Worm (Caenorhabditis elegans) whole organism, late embryonic: ENCODE results near the gene natc-2.

Source experiments
- C38D4.7 ChIP-seq: fragments of 200-800 bp; sonication (Bioruptor generic); optimal IDR thresholded peaks from 2 replicates; lab custom pipeline; 2018; ENCODE audit warnings: mild to moderate bottlenecking, missing genetic modification characterization, moderate library complexity, missing compliant biosample characterization
- K02D7.2 ChIP-seq: sonication (generic microtip); optimal IDR thresholded peaks from 2 replicates; lab custom pipeline; 2017; ENCODE audit warnings: mild to moderate bottlenecking, missing genetic modification characterization, missing compliant biosample characterization
- ceh-19 ChIP-seq: fragments of 200-800 bp; sonication (Bioruptor generic); optimal IDR thresholded peaks from 2 replicates; lab custom pipeline; 2018; ENCODE audit warnings: mild to moderate bottlenecking, missing genetic modification characterization, missing compliant biosample characterization
- ceh-2 ChIP-seq: sonication (generic microtip); optimal IDR thresholded peaks from 2 replicates; lab custom pipeline; 2016; ENCODE audit warnings: missing genotype, missing genetic modification characterization, missing compliant biosample characterization
- ceh-24 ChIP-seq: sonication (generic microtip); optimal IDR thresholded peaks from 2 replicates; lab custom pipeline; 2016; ENCODE audit warnings: mild to moderate bottlenecking, missing genetic modification characterization, missing compliant biosample characterization
- ceh-34 ChIP-seq: sonication (generic microtip); optimal IDR thresholded peaks from 2 replicates; lab custom pipeline; 2016; ENCODE audit warnings: mild to moderate bottlenecking, missing genetic modification characterization, missing compliant biosample characterization
- ceh-48 ChIP-seq: sonication (generic microtip); optimal IDR thresholded peaks from 2 replicates; lab custom pipeline; 2016; ENCODE audit warnings: missing genetic modification characterization, inconsistent platforms, missing compliant biosample characterization
- che-1 ChIP-seq: sonication (generic microtip); optimal IDR thresholded peaks from 2 replicates; lab custom pipeline; 2016; ENCODE audit warnings: mild to moderate bottlenecking, missing genetic modification characterization, missing compliant biosample characterization
- dmd-4 ChIP-seq: sonication (generic microtip); optimal IDR thresholded peaks from 2 replicates; lab custom pipeline; 2016; ENCODE audit warnings: borderline replicate concordance, missing genetic modification characterization, missing compliant biosample characterization
- elt-2 ChIP-seq: sonication (generic microtip); optimal IDR thresholded peaks from 2 replicates; lab custom pipeline; 2016; ENCODE audit warnings: missing genetic modification reagents, missing genetic modification characterization, missing compliant biosample characterization
- eyg-1 ChIP-seq: sonication (generic microtip); optimal IDR thresholded peaks from 2 replicates; lab custom pipeline; 2016; ENCODE audit warnings: missing genotype, missing genetic modification characterization, missing compliant biosample characterization
- fax-1 ChIP-seq: sonication (generic microtip); optimal IDR thresholded peaks from 2 replicates; lab custom pipeline; 2016; ENCODE audit warnings: missing genotype, missing genetic modification characterization, missing compliant biosample characterization
- hlh-15 ChIP-seq: sonication (generic microtip); optimal IDR thresholded peaks from 2 replicates; lab custom pipeline; 2016; ENCODE audit warnings: missing genetic modification characterization, missing compliant biosample characterization
- hlh-30 ChIP-seq: sonication (generic microtip); optimal IDR thresholded peaks from 2 replicates; lab custom pipeline; 2017; ENCODE audit warnings: antibody characterized with exemption, missing genetic modification characterization, missing compliant biosample characterization; ENCODE audit not compliant: insufficient read depth
- hlh-6 ChIP-seq: sonication (generic microtip); optimal IDR thresholded peaks from 2 replicates; lab custom pipeline; 2016; ENCODE audit warnings: missing genotype, missing genetic modification characterization, missing compliant biosample characterization
- hlh-8 ChIP-seq: sonication (generic microtip); optimal IDR thresholded peaks from 2 replicates; lab custom pipeline; 2016; ENCODE audit warnings: missing genotype, missing genetic modification characterization, missing compliant biosample characterization
- mec-3 ChIP-seq: sonication (generic microtip); optimal IDR thresholded peaks from 2 replicates; lab custom pipeline; 2016; ENCODE audit warnings: borderline replicate concordance, missing genetic modification characterization, missing compliant biosample characterization
- nhr-232 ChIP-seq: sonication (generic microtip); optimal IDR thresholded peaks from 2 replicates; lab custom pipeline; 2016; ENCODE audit warnings: missing genetic modification characterization, missing compliant biosample characterization
- odd-2 ChIP-seq: sonication (generic microtip); optimal IDR thresholded peaks from 2 replicates; lab custom pipeline; 2017; ENCODE audit warnings: antibody characterized with exemption, mild to moderate bottlenecking, missing genetic modification characterization, missing compliant biosample characterization
- pag-3 ChIP-seq: sonication (generic microtip); optimal IDR thresholded peaks from 2 replicates; lab custom pipeline; 2016; ENCODE audit warnings: missing compliant biosample characterization, missing genetic modification characterization, borderline replicate concordance
- rnt-1 ChIP-seq: sonication (generic microtip); optimal IDR thresholded peaks from 2 replicates; lab custom pipeline; 2016; ENCODE audit warnings: missing genetic modification characterization, missing compliant biosample characterization
- syd-9 ChIP-seq: sonication (generic microtip); optimal IDR thresholded peaks from 2 replicates; lab custom pipeline; 2016; ENCODE audit warnings: mild to moderate bottlenecking, missing genetic modification characterization, moderate library complexity, missing compliant biosample characterization
- tbx-2 ChIP-seq: sonication (generic microtip); optimal IDR thresholded peaks from 2 replicates; lab custom pipeline; 2016; ENCODE audit warnings: missing genetic modification characterization, missing compliant biosample characterization
- unc-55 ChIP-seq: sonication (generic microtip); optimal IDR thresholded peaks from 2 replicates; lab custom pipeline; 2017; ENCODE audit warnings: missing biosample characterization, missing genetic modification reagents, missing genetic modification characterization
- zip-5 ChIP-seq: sonication (generic microtip); optimal IDR thresholded peaks from 2 replicates; lab custom pipeline; 2016; ENCODE audit warnings: missing genetic modification characterization, missing compliant biosample characterization

Gene natc-2

ce11 chrV:5312453-5312852 is 38.6 kb downstream of the natc-2 start, which contains the start of gene C10G8.3:
C10G8.3 (plus strand) TSS chrV:5312753.
- TF ChIP-seq pag-3 (tag; lab: Kevin White, UChicago): no peak
- TF ChIP-seq nhr-232 (tag; lab: Kevin White, UChicago): no peak

DNA sequence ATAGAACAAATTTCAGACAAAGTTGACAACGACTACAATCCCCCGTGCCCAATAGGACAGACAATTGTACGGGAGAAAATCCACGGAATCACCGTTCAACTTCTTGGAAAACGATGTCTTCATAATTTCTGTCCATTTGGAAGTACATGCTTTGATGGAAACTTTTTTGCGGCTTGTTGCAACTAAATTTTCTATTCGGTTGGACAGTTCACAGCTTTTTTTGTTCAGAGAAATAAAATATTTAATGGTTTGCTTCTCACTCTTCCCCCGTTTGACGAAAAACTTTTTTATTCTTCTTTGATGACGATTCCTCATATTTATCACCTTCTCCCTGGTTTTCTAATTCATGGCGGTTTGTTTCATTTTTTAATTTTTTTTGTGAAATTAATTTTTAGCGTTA is 40.2 kb downstream of the natc-2 start, which contains the start of gene C10G8.2:
TSS of gene C10G8.2 (plus strand) at position 301 of the 400 bp plus-strand sequence.
- no peak for TF ChIP-seq zip-5 (tag; lab: Kevin White, UChicago)

- TF ChIP-seq ceh-2 (tag; lab: Kevin White, UChicago) (no peak), hlh-30 (tag; lab: Kevin White, UChicago) (no peak), mec-3 (tag; lab: Kevin White, UChicago) (no peak), ceh-34 (tag; lab: Kevin White, UChicago) (no peak), unc-55 (peak; percentile 68)
Observed at ce11 chrV:5318349-5318748, 44.5 kb downstream of the natc-2 start.

ce11 chrV:5319477-5319876 is 45.6 kb downstream of the natc-2 start, which contains the start of gene ceh-34:
ceh-34 (minus strand) TSS chrV:5319577.
- TF ChIP-seq hlh-6 (peak; percentile 24), dmd-4 (no peak)
- TF ChIP-seq, all 69 proteins: peak for 1

DNA sequence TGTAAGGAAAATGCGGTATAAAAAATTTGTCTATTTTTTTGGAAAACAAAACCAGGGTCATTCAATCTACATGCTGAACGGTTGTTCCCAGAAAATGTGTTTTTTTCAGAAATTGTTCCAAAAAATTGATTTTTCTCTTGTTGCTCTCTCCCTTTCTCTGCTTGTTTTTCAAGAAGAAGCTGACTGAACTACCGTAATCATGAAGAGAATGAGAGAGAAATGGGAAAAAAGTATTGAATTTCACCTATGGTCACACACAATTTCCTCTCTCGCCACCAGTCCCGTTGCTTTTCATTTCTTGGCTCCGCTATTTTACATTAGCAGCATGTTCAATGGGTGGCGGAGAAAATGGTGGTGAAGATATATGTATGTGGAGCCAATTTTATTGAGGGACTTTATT is 48.9 kb downstream of the natc-2 start:
- TF ChIP-seq eyg-1 (tag; lab: Kevin White, UChicago) (no peak), ceh-19 (GFP tag; lab: Kevin White, UChicago) (peak; percentile 48), fax-1 (no peak)
- TF ChIP-seq, all 69 proteins: peak for 1

DNA sequence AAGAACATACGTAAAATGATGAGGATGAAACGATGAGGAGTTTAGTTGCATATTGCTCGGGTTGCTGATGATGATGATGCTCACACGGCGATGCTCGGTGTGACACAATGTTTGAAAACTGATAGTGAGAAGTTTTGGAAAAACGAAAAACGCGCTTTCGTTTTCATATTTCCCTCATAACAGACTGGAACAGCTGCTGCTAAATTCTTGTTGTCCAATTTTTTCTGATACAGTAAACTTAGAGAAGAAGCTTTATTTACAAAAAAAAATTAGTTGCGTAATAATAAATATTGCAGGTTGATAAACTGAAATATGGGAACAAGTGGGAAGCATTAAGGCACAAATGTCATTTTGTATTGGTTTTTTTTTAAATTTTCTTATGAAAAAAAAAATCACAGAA is 50.7 kb downstream of the natc-2 start, which contains the start of gene ceh-33:
TSS of gene ceh-33 (minus strand) at position 101 of the 400 bp plus-strand sequence.
- TF ChIP-seq hlh-6: no peak
- no peak for TF ChIP-seq ceh-24 (tag; lab: Kevin White, UChicago)
- TF ChIP-seq zip-5 (tag; lab: Kevin White, UChicago): no peak
- no peak for TF ChIP-seq tbx-2 (tag; lab: Kevin White, UChicago)
- no peak for TF ChIP-seq hlh-8 (tag; lab: Kevin White, UChicago)
- no peak for TF ChIP-seq rnt-1
- no peak for TF ChIP-seq mec-3 (tag; lab: Kevin White, UChicago)
- no peak for TF ChIP-seq syd-9
- TF ChIP-seq unc-55: no peak
- TF ChIP-seq ceh-48: no peak
- no peak for TF ChIP-seq ceh-19 (GFP tag; lab: Kevin White, UChicago)
- no peak for TF ChIP-seq hlh-15 (tag; lab: Kevin White, UChicago)
- TF ChIP-seq che-1: no peak
- no peak for TF ChIP-seq K02D7.2 (tag; lab: Kevin White, UChicago)
- TF ChIP-seq C38D4.7 (GFP tag; lab: Kevin White, UChicago): no peak
- no peak for TF ChIP-seq odd-2 (tag; lab: Kevin White, UChicago)
- TF ChIP-seq elt-2 (tag; lab: Kevin White, UChicago): no peak
